Worm (Caenorhabditis elegans): ENCODE results near the gene sdz-33.
"Not testable (repeated sequence)": the region's sequence is repeated elsewhere in the genome, so short reads cannot be mapped to it uniquely, and the experiment has no call there.

DNA sequence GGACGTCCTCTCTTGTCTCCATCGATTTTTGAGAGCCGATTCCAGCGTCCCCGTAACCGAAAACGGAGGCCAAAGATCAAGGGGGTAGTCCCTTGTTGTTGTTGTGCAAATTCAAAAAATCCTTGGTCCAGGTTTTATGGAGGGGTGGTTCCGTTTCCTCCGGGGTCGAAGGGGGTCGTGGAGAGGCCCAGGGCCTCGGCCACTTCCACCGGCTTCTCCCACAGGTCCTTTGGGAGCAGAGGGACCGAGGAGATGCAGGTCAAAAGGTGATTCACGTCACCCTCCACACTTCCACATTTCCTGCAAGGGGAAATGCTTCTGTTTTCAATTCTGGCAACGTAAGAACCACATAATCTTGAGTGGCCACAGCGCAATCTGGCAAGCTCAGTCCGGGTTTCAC, 23.6 kb upstream of the sdz-33 start, which contains the start of gene fbxb-22:
- not testable (repeated sequence) for TF ChIP-seq dpl-1 (GFP tag; optimal IDR thresholded peaks at IDR 0.05); sdz-38 (tag; optimal IDR thresholded peaks at IDR 0.05); him-1 (tag; optimal IDR thresholded peaks at IDR 0.05); repo-1 (tag; optimal IDR thresholded peaks at IDR 0.05); pha-4 (tag; optimal IDR thresholded peaks at IDR 0.05); nfya-1 (tag; optimal IDR thresholded peaks at IDR 0.05; ENCODE audit: borderline replicate concordance, insufficient read depth); mcd-1 (GFP tag; IDR thresholded peaks at IDR 0.05); D2030.7 (GFP tag; IDR thresholded peaks at IDR 0.05); ama-1 (optimal IDR thresholded peaks at IDR 0.05); ama-1 (GFP tag; optimal IDR thresholded peaks at IDR 0.05)

Data from whole organism, young adult.